Fruit fly (Drosophila melanogaster): Measurements from ENCODE around the gene Tm2.

Gene Tm2

dm6 chr3R:15287763-15288162 lies 22.2 kb upstream of the Tm2 start (continued):
- TF ChIP-seq chm (GFP tag; IDR thresholded peaks at IDR 0.05) (no peak), p53 (GFP tag; optimal IDR thresholded peaks at IDR 0.05) (peak; percentile 5), CG13424 (tag; optimal IDR thresholded peaks at IDR 0.05) (peak; percentile 0), fru (optimal IDR thresholded peaks at IDR 0.05) (no peak), CG33213 (GFP tag; optimal IDR thresholded peaks at IDR 0.05) (peak; percentile 85), pan (optimal IDR thresholded peaks at IDR 0.05) (no peak), pan (GFP tag; optimal IDR thresholded peaks at IDR 0.05 in 1 of 2, IDR thresholded peaks at IDR 0.05 in 1 of 2) (no peak), MESR4 (GFP tag; optimal IDR thresholded peaks at IDR 0.05) (peak; percentile 63), Sry-β (GFP tag; optimal IDR thresholded peaks at IDR 0.05) (no peak), Ets97D (GFP tag; optimal IDR thresholded peaks at IDR 0.05) (peak; percentile 75), HHEX (GFP tag; optimal IDR thresholded peaks at IDR 0.05) (no peak), Stat92E (GFP tag; optimal IDR thresholded peaks at IDR 0.05) (no peak), CG11504 (tag; optimal IDR thresholded peaks at IDR 0.05) (peak; percentile 50), stc (GFP tag; IDR thresholded peaks at IDR 0.05) (no peak), H2.0 (GFP tag; IDR thresholded peaks at IDR 0.05) (no peak), CG10959 (GFP tag; IDR thresholded peaks at IDR 0.05) (no peak), sens (GFP tag) (peak; percentile 64), dan (GFP tag; IDR thresholded peaks at IDR 0.05) (no peak), NK7.1 (GFP tag; optimal IDR thresholded peaks at IDR 0.05) (no peak), CG11695 (GFP tag; IDR thresholded peaks at IDR 0.05) (no peak), sima (GFP tag; optimal IDR thresholded peaks at IDR 0.05) (no peak), CG16863 (GFP tag; optimal IDR thresholded peaks at IDR 0.05) (no peak), Oaz (GFP tag; IDR thresholded peaks at IDR 0.05) (no peak), CG17829 (tag; optimal IDR thresholded peaks at IDR 0.05) (peak; percentile 54), Pdp1 (GFP tag; optimal IDR thresholded peaks at IDR 0.05) (peak in 1 of 2 experiments; percentile 54), BEAF-32 (GFP tag; optimal IDR thresholded peaks at IDR 0.05) (peak; percentile 56), CTCF (GFP tag; optimal IDR thresholded peaks at IDR 0.05) (peak; percentile 52), CG42726 (GFP tag; IDR thresholded peaks at IDR 0.05; ENCODE audit: partially characterized antibody) (no peak), CG17186 (GFP tag; optimal IDR thresholded peaks at IDR 0.05) (peak; percentile 93), CG9609 (GFP tag; optimal IDR thresholded peaks at IDR 0.05) (peak; percentile 12), CG8478 (optimal IDR thresholded peaks at IDR 0.05) (peak; percentile 65), CG11456 (GFP tag; IDR thresholded peaks at IDR 0.05) (no peak), otp (GFP tag; IDR thresholded peaks at IDR 0.05) (no peak), emc (GFP tag; optimal IDR thresholded peaks at IDR 0.05) (no peak), inv (GFP tag; IDR thresholded peaks at IDR 0.05; ENCODE audit: partially characterized antibody) (no peak), Opbp (GFP tag; IDR thresholded peaks at IDR 0.05; ENCODE audit: partially characterized antibody) (no peak), chif (GFP tag; optimal IDR thresholded peaks at IDR 0.05) (no peak), Med (GFP tag) (peak; percentile 86), Xbp1 (GFP tag; optimal IDR thresholded peaks at IDR 0.05) (peak; percentile 25), Aef1 (GFP tag; IDR thresholded peaks at IDR 0.05) (no peak), pita (GFP tag; optimal IDR thresholded peaks at IDR 0.05) (no peak), CG10366 (GFP tag; IDR thresholded peaks at IDR 0.05) (no peak), CG8944 (GFP tag; optimal IDR thresholded peaks at IDR 0.05) (no peak), sd (tag; optimal IDR thresholded peaks at IDR 0.05) (peak; percentile 98), Trl (optimal IDR thresholded peaks at IDR 0.05) (no peak), Trl (GFP tag; optimal IDR thresholded peaks at IDR 0.05) (peak; percentile 19), YL-1 (GFP tag; optimal IDR thresholded peaks at IDR 0.05) (peak; percentile 49), CoRest (tag; optimal IDR thresholded peaks at IDR 0.05) (peak; percentile 43), CG7556 (GFP tag; optimal IDR thresholded peaks at IDR 0.05) (no peak), HLH4C (GFP tag; IDR thresholded peaks at IDR 0.05; ENCODE audit: partially characterized antibody) (no peak), nerfin-1 (tag; optimal IDR thresholded peaks at IDR 0.05) (peak; percentile 23), Doc2 (GFP tag; IDR thresholded peaks at IDR 0.05) (no peak), CG9215 (GFP tag; IDR thresholded peaks at IDR 0.05) (no peak), CHES-1-like (GFP tag; optimal IDR thresholded peaks at IDR 0.05) (no peak)
